2 worm cellular contexts compared by ENCODE assay signal in the genomic region with DNA sequence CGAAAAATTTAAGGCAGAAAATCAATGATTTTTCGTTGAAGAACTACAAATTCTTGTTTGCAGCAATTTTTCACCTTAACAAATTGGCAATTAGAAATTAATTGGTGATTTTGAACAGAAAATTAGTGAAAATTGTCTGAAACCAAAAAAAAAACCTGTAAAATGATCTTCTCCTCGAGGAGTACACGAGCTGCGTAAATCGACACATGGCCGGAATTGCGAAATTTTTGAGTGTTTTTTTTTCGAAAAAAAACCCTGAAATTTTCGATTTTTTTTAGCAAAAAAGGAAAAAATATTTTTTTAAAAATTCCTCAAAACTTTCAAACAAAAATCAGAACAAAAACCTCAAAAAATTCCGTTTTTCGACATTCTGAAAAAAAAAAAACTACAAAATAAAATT.
A peak's percentile ranks its signal among the peaks of the same experiment; 100 is the strongest.
TF ChIP-seq lines count a peak whose summit lies in the region.

No protein-coding gene starts in this region.

TF ChIP-seq in whole organism, L4 larva, 104 proteins besides CTCF, POLR2A, EP300 and RAD21:
- TF ChIP-seq aha-1 (tag; lab: Kevin White, UChicago) (peak; percentile 85), ceh-82 (tag; optimal IDR thresholded peaks at IDR 0.05; lab: Kevin White, UChicago) (no peak), ztf-11 (tag; optimal IDR thresholded peaks at IDR 0.05; lab: Kevin White, UChicago) (no peak), Y5F2A.4 (GFP tag; optimal IDR thresholded peaks at IDR 0.05; lab: Kevin White, UChicago) (no peak), nhr-111 (GFP tag; optimal IDR thresholded peaks at IDR 0.05; lab: Kevin White, UChicago) (no peak), rbr-2 (tag; optimal IDR thresholded peaks at IDR 0.05; lab: Kevin White, UChicago) (no peak), spr-1 (tag; optimal IDR thresholded peaks at IDR 0.05; lab: Kevin White, UChicago) (no peak), nhr-25 (tag; optimal IDR thresholded peaks at IDR 0.05; lab: Kevin White, UChicago; ENCODE audit: borderline replicate concordance, insufficient read depth) (no peak)

TF ChIP-seq in whole organism, young adult, 124 proteins besides CTCF, POLR2A, EP300 and RAD21:
- TF ChIP-seq snpc-1.3 (tag; optimal IDR thresholded peaks at IDR 0.05; lab: Kevin White, UChicago; ENCODE audit: insufficient read depth) (no peak), cebp-1 (GFP tag; IDR thresholded peaks at IDR 0.05; lab: Robert Waterston, UW) (no peak), cebp-1 (tag; optimal IDR thresholded peaks at IDR 0.05; lab: Kevin White, UChicago) (peak; percentile 67)
